Fruit fly (Drosophila melanogaster) whole organism, wandering third instar larva: ENCODE measurements around the gene CG6184.

Source experiments
- HLH106 ChIP-seq: fragments of 200-800 bp; optimal IDR thresholded peaks from 3 replicates; lab custom pipeline; 2019; ENCODE audit warnings: missing biosample characterization, mild to moderate bottlenecking, missing genetic modification characterization, moderate library complexity
- Mio ChIP-seq: sonication (Bioruptor generic); optimal IDR thresholded peaks from 2 replicates; lab custom pipeline; 2016; ENCODE audit warnings: missing biosample characterization, missing genetic modification characterization
- OdsH ChIP-seq: fragments of 200-800 bp; sonication (Bioruptor generic); optimal IDR thresholded peaks from 2 replicates; lab custom pipeline; 2016; ENCODE audit warnings: missing biosample characterization, mild to moderate bottlenecking, missing genetic modification characterization
- dsf ChIP-seq: sonication (Bioruptor generic); optimal IDR thresholded peaks from 2 replicates; lab custom pipeline; 2016; ENCODE audit warnings: missing biosample characterization, missing genetic modification characterization, borderline replicate concordance
- psq ChIP-seq: fragments of 200-800 bp; sonication (Bioruptor generic); optimal IDR thresholded peaks from 3 replicates; lab custom pipeline; 2017; ENCODE audit warnings: missing biosample characterization, mild to moderate bottlenecking, missing genetic modification characterization, moderate library complexity
- usp ChIP-seq: fragments of >200 bp; optimal IDR thresholded peaks from 2 replicates; lab custom pipeline; 2017; ENCODE audit warnings: missing biosample characterization, missing genetic modification characterization

- no peak for TF ChIP-seq dsf (GFP tag; lab: Kevin White, UChicago)
- TF ChIP-seq HLH106 (tag; lab: Kevin White, UChicago): no peak
- no peak for TF ChIP-seq usp (GFP tag; lab: Kevin White, UChicago)
- TF ChIP-seq psq (GFP tag; lab: Kevin White, UChicago): no peak
- TF ChIP-seq Mio (GFP tag; lab: Kevin White, UChicago): no peak
- TF ChIP-seq OdsH: no peak
These were observed 7.0 kb upstream of the CG6184 start, which contains the start of gene CG7432 for dm6 chr3R:19664713-19665112.
